Fruit fly (Drosophila melanogaster): ENCODE results near the gene trol.

DNA sequence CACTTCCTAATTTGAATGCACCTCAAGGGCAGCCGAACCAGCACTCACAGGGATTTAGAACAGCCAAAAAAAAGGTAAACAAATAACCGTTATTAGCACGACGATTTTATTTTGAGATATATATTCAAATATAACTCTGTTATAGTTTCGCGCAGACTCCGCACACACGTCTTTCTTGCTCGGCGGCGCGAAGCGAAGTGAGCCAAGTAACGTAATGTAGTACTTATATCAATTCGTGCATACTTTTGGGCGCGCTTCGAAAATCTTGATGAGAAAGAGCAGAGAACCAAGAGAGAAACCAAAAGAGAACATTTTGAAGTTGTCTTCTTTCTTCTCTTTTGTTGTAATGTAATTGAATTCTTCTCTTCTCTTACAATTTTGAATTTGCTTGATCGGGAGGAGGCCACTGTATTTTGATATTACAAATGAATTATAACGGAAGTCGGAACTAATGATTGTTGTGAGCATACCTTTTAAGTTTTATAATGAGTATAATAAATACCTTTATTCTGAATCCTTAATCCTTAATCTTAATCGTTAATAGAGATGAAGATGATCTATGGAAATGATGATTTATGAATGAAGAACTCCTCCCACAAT lies 75.3 kb downstream of the trol start, which contains the start of gene boi:
- TF ChIP-seq CG14860 (GFP tag; IDR thresholded peaks at IDR 0.05; ENCODE audit: partially characterized antibody): no peak
- no peak for TF ChIP-seq CG15011 (GFP tag; optimal IDR thresholded peaks at IDR 0.05)
- TF ChIP-seq Rx (GFP tag; IDR thresholded peaks at IDR 0.05): no peak
- TF ChIP-seq caup (GFP tag; optimal IDR thresholded peaks at IDR 0.05; ENCODE audit: severe bottlenecking): no peak
- TF ChIP-seq Atf-2 (GFP tag; optimal IDR thresholded peaks at IDR 0.05): no peak
- TF ChIP-seq Sin3A (optimal IDR thresholded peaks at IDR 0.05): no peak
- no peak for TF ChIP-seq dan (GFP tag; IDR thresholded peaks at IDR 0.05)
- no peak for TF ChIP-seq kay (GFP tag; optimal IDR thresholded peaks at IDR 0.05)
- no peak for TF ChIP-seq CG18011 (GFP tag; optimal IDR thresholded peaks at IDR 0.05)
- TF ChIP-seq CG8765 (GFP tag; IDR thresholded peaks at IDR 0.05): no peak
